Fruit fly (Drosophila melanogaster) ovary, adult (tissue): ENCODE data around the gene mtTFB1.

ENCODE experiments used
- CG17801 ChIP-seq: fragments of 200-800 bp; optimal IDR thresholded peaks from 2 replicates; lab custom pipeline; 2019; ENCODE audit warnings: missing biosample characterization, mild to moderate bottlenecking, missing genetic modification characterization, moderate library complexity; ENCODE audit not compliant: partially characterized antibody

Gene mtTFB1

dm6 chr3L:11708633-11709116, at the start of gene mtTFB1, which contains the start of gene Ccdc56:
mtTFB1 (plus strand) TSS chr3L:11708979.
Ccdc56 (plus strand) TSS chr3L:11708979.
- no peak for TF ChIP-seq CG17801 (GFP tag; lab: Kevin White, UChicago)

- no peak for TF ChIP-seq CG17801 (GFP tag; lab: Kevin White, UChicago)
Measured at dm6 chr3L:11678313-11678817, 30.4 kb upstream of the mtTFB1 start.

dm6 chr3L:11680298-11680697, 28.5 kb upstream of the mtTFB1 start, which contains the start of gene CG32085:
CG32085 (minus strand) TSS chr3L:11680344.
- TF ChIP-seq CG17801 (GFP tag; lab: Kevin White, UChicago) = no peak

- peak; percentile 24 for TF ChIP-seq CG17801 (GFP tag; lab: Kevin White, UChicago)
Measured at dm6 chr3L:11681794-11682193, 27.0 kb upstream of the mtTFB1 start, which contains the start of gene TfIIEalpha. TfIIEalpha (plus strand) TSS chr3L:11682038.

- peak; percentile 38 for TF ChIP-seq CG17801 (GFP tag; lab: Kevin White, UChicago)
Measured at dm6 chr3L:11683819-11684521, 24.8 kb upstream of the mtTFB1 start, which contains the start of gene Sugb. Sugb (plus strand) TSS chr3L:11683980.

- no peak for TF ChIP-seq CG17801 (GFP tag; lab: Kevin White, UChicago)
Measured at dm6 chr3L:11684522-11684851, 24.3 kb upstream of the mtTFB1 start.

- no peak for TF ChIP-seq CG17801 (GFP tag; lab: Kevin White, UChicago)
Measured at dm6 chr3L:11685876-11686275, 22.9 kb upstream of the mtTFB1 start.

- TF ChIP-seq CG17801 (GFP tag; lab: Kevin White, UChicago) = peak; percentile 48
Measured at dm6 chr3L:11689832-11690602, 18.8 kb upstream of the mtTFB1 start.

- TF ChIP-seq CG17801 (GFP tag; lab: Kevin White, UChicago) = no peak
Measured at dm6 chr3L:11691203-11691797, 17.5 kb upstream of the mtTFB1 start, which contains the start of the genes Pldn and CG14135. Pldn (minus strand) TSS chr3L:11691399. CG14135 (plus strand) TSS chr3L:11691571.

dm6 chr3L:11692853-11693252, 15.9 kb upstream of the mtTFB1 start:
- no peak for TF ChIP-seq CG17801 (GFP tag; lab: Kevin White, UChicago)

dm6 chr3L:11695063-11695462, 13.7 kb upstream of the mtTFB1 start:
- TF ChIP-seq CG17801 (GFP tag; lab: Kevin White, UChicago) = no peak

- TF ChIP-seq CG17801 (GFP tag; lab: Kevin White, UChicago) = no peak
Measured at dm6 chr3L:11695827-11696226, 13.0 kb upstream of the mtTFB1 start.

dm6 chr3L:11696294-11697116, 12.3 kb upstream of the mtTFB1 start, which contains the start of gene Dph1:
Dph1 (minus strand) TSS chr3L:11696963.
- TF ChIP-seq CG17801 (GFP tag; lab: Kevin White, UChicago) = peak; percentile 75

dm6 chr3L:11699163-11699562, 9.6 kb upstream of the mtTFB1 start, which contains the start of gene Dnai2:
Dnai2 (minus strand) TSS chr3L:11699263.
- no peak for TF ChIP-seq CG17801 (GFP tag; lab: Kevin White, UChicago)
